Fruit fly (Drosophila melanogaster): ENCODE results near the gene eIF4E4.

eIF4E4 gene

dm6 chr3L:6703368-6703807 is 37.9 kb upstream of the eIF4E4 start, which contains the start of gene SP1173 (continued):
- TF ChIP-seq D19A (tag; optimal IDR thresholded peaks at IDR 0.05) (peak; percentile 36), Dek (tag; optimal IDR thresholded peaks at IDR 0.05) (peak; percentile 48), row (GFP tag; IDR thresholded peaks at IDR 0.05) (peak; percentile 36; the same call in 2 of the 3 replicates), sens (GFP tag) (peak; percentile 76), CG17385 (GFP tag; optimal IDR thresholded peaks at IDR 0.05) (peak; percentile 40), bbx (GFP tag; IDR thresholded peaks at IDR 0.05; ENCODE audit: partially characterized antibody) (peak; percentile 73; the same call in 1 of the 2 replicates), z (GFP tag; IDR thresholded peaks at IDR 0.05) (no peak), hkb (optimal IDR thresholded peaks at IDR 0.05) (no peak), hkb (GFP tag; IDR thresholded peaks at IDR 0.05) (peak; percentile 73), NK7.1 (GFP tag; optimal IDR thresholded peaks at IDR 0.05) (no peak), prd (optimal IDR thresholded peaks at IDR 0.05) (no peak), prd (GFP tag; IDR thresholded peaks at IDR 0.05) (0 out of 3 replicates have a peak, but pooled peaks have one; percentile 37), CrebB (tag; optimal IDR thresholded peaks at IDR 0.05) (peak; percentile 66), CG10462 (GFP tag; optimal IDR thresholded peaks at IDR 0.05) (no peak), Mes4 (GFP tag; optimal IDR thresholded peaks at IDR 0.05) (peak; percentile 32), so (GFP tag; IDR thresholded peaks at IDR 0.05) (peak; percentile 84; the same call in 2 of the 3 replicates), her (GFP tag; optimal IDR thresholded peaks at IDR 0.05) (peak; percentile 68), Hmr (GFP tag; optimal IDR thresholded peaks at IDR 0.05) (peak; percentile 48), Meics (GFP tag; optimal IDR thresholded peaks at IDR 0.05) (peak; percentile 39), CG31365 (tag; optimal IDR thresholded peaks at IDR 0.05) (peak; percentile 43), Deaf1 (tag; optimal IDR thresholded peaks at IDR 0.05) (peak; percentile 61), Antp (GFP tag; optimal IDR thresholded peaks at IDR 0.05) (peak; percentile 42), CG11247 (GFP tag; IDR thresholded peaks at IDR 0.05) (0 out of 2 replicates have a peak, but pooled peaks have one; percentile 25), Dp (GFP tag; optimal IDR thresholded peaks at IDR 0.05) (peak; percentile 3), p53 (GFP tag; optimal IDR thresholded peaks at IDR 0.05) (no peak), sug (tag; optimal IDR thresholded peaks at IDR 0.05) (peak; percentile 38), caup (GFP tag; optimal IDR thresholded peaks at IDR 0.05; ENCODE audit: severe bottlenecking) (peak; percentile 65), sd (tag; optimal IDR thresholded peaks at IDR 0.05) (peak; percentile 64), Hr51 (GFP tag; optimal IDR thresholded peaks at IDR 0.05) (peak; percentile 13 to 29), CG4854 (GFP tag; optimal IDR thresholded peaks at IDR 0.05) (no peak), HLH3B (GFP tag; IDR thresholded peaks at IDR 0.05) (peak; percentile 36; the same call in 1 of the 2 replicates), CG7745 (tag; optimal IDR thresholded peaks at IDR 0.05) (peak; percentile 33), Taf1 (GFP tag; IDR thresholded peaks at IDR 0.05) (no peak), org-1 (GFP tag; optimal IDR thresholded peaks at IDR 0.05) (peak; percentile 13), sens-2 (GFP tag; IDR thresholded peaks at IDR 0.05) (peak; percentile 40; the same call in 1 of the 2 replicates), Scr (GFP tag; IDR thresholded peaks at IDR 0.05; ENCODE audit: partially characterized antibody) (peak; percentile 50), CG17612 (GFP tag; IDR thresholded peaks at IDR 0.05) (peak; percentile 31; the same call in 1 of the 2 replicates), CG1024 (GFP tag; IDR thresholded peaks at IDR 0.05) (0 out of 2 replicates have a peak, but pooled peaks have one; percentile 29), Ada2b (GFP tag; IDR thresholded peaks at IDR 0.05) (no peak), E2f1 (GFP tag; IDR thresholded peaks at IDR 0.05) (peak; percentile 50; the same call in 1 of the 2 replicates), CG42726 (GFP tag; IDR thresholded peaks at IDR 0.05; ENCODE audit: partially characterized antibody) (peak; percentile 62; the same call in 1 of the 2 replicates), CG3995 (GFP tag; optimal IDR thresholded peaks at IDR 0.05) (no peak), CG18599 (GFP tag; optimal IDR thresholded peaks at IDR 0.05) (peak; percentile 15), insv (GFP tag; optimal IDR thresholded peaks at IDR 0.05) (peak in 1 of 2 experiments; percentile 48), lilli (GFP tag; optimal IDR thresholded peaks at IDR 0.05) (peak; percentile 29), CG14860 (GFP tag; IDR thresholded peaks at IDR 0.05; ENCODE audit: partially characterized antibody) (no peak), tap (tag; optimal IDR thresholded peaks at IDR 0.05) (no peak), hbn (GFP tag; IDR thresholded peaks at IDR 0.05; ENCODE audit: partially characterized antibody) (peak; percentile 20; the same call in 1 of the 2 replicates), Trl (optimal IDR thresholded peaks at IDR 0.05) (no peak), Trl (GFP tag; optimal IDR thresholded peaks at IDR 0.05) (peak; percentile 45), CG7786 (GFP tag; optimal IDR thresholded peaks at IDR 0.05) (peak; percentile 12)

Data from whole organism, embryonic.